Fruit fly (Drosophila melanogaster) whole organism, larva: Measurements from ENCODE around the gene CG34129.

Source experiments
- noc ChIP-seq: fragments of 200-800 bp; sonication (Bioruptor generic); optimal IDR thresholded peaks from 3 replicates; lab custom pipeline; 2019; ENCODE audit warnings: missing biosample characterization, mild to moderate bottlenecking, missing genetic modification characterization, moderate library complexity

Gene CG34129

DNA sequence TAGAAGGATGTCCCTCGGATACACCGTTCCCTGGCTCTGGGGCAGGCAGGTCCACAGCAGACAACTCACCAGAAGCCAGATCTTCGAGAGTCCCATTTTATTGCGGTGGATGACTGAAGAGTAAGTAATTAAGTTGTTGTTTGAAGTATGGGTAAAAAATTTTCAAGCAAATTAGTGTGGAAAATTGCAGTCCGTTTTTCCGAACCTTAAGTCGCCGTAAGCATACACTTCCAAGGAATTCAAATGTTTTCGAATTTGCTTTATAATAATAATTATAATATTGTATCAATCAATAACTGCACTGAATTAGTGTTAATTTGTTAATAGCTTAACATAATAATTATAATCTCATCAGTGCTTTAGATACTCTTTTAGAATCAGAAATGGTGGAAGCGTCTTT, at the start of gene CG34129:
TSS of gene CG34129 (minus strand) at position 101 of the 400 bp plus-strand sequence.
- TF ChIP-seq noc (tag; lab: Kevin White, UChicago) = no peak

DNA sequence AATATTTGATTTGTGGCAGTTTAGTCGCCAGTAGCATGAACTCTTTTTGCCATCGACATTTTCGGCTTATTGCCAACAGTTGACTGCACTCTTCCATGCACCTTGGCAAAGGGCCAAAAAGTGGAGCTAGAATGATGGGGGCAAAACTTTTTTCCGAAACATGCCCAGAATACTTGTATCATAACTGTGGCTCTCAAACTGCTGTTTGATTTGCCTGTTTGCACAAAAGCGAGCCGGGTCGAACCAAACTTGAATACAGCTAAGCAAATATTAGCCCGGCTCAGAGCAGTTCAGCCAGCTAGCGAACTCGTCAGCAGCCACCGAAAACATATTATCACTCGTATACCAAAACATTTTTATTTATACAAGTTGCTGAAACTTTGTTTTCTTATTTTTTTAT, 47.9 kb upstream of the CG34129 start:
- peak; percentile 4 for TF ChIP-seq noc (tag; lab: Kevin White, UChicago)

DNA sequence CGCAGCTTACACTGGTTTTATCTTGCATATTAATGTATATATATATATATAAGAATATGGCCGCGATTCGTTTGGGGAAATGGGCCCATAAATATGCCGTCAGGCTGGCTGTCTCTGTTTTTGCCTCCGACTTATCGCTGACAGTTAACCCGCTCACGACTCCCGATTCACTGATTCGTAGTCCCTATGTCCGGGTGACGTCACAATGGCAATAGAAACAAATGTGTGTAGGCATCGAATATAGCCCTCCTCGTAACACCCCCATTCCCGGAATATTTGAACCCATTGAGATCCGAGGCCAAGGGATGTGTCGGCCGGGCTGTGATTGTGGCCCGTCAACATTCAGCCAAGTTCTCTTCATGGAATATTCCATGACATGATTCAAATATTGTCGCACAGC, 46.5 kb upstream of the CG34129 start:
- no peak for TF ChIP-seq noc (tag; lab: Kevin White, UChicago)

DNA sequence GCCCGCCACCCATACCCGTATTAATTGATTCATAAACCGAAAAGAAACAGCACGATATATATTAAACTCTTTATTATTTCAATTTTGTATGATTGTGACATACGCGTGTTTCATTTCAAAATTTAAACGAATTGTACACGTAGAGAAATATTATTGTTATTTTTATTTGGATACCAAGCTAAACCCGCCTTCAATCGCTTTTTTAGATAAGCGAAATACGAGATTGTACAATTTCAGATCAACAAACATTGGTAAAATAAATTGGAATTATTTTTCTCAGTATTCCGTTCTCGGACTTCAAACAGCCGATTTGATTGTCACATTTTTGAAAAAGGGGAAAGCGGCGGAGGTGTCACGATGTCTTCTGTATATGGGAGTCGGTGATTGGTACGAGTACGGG, 44.0 kb upstream of the CG34129 start:
- TF ChIP-seq noc (tag; lab: Kevin White, UChicago) = peak; percentile 26

DNA sequence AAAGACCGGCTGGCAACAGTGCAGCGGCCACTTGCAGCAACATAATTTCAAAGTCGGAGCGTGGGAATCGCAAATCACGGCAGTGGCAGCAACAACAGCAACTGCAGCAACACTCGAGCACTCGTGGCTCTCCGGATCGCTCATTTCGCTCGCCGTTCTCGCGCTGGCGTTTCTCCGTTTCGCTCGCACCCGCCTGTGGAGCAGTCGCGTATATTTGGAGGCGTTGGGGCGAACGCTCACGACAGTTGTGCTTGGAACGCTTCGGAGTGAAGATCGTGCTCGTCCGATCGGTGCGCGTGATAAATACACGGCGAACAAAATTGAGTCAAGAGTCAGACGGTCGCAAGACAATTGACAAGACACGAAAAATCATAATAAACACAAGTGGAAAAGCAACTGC, 39.0 kb upstream of the CG34129 start, which contains the start of gene CG12290:
TSS of gene CG12290 (plus strand) at position 233 of the 400 bp plus-strand sequence.
- peak; percentile 4 for TF ChIP-seq noc (tag; lab: Kevin White, UChicago)

DNA sequence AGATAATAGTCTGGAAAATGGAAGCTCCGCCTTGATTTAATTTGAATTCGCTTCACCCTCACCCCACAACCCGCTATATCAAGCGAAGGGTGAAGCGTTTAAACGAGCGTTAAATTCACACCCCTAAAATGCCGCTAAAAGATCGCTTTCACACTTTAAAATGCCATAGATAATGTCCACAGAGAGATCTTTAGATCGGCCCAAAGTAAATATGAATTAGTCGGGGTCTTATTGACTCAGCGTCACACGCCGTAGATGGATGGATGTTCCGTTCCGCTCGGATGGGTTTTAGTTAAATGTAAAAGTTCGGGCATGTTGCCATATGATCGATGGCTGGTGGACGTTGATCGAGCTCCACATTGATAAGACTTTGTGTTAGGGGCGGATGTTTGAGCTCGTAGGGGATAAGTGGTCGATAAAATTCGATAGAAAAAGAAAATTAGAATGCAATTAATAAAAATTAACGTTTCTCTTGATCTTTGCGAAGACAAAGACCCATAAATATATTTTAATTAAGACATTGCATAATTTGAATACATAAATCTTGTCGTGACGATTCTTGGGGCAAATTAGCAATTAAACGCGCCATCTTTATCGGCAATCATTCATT, 37.1 kb upstream of the CG34129 start:
- peak; percentile 72 for TF ChIP-seq noc (tag; lab: Kevin White, UChicago)

DNA sequence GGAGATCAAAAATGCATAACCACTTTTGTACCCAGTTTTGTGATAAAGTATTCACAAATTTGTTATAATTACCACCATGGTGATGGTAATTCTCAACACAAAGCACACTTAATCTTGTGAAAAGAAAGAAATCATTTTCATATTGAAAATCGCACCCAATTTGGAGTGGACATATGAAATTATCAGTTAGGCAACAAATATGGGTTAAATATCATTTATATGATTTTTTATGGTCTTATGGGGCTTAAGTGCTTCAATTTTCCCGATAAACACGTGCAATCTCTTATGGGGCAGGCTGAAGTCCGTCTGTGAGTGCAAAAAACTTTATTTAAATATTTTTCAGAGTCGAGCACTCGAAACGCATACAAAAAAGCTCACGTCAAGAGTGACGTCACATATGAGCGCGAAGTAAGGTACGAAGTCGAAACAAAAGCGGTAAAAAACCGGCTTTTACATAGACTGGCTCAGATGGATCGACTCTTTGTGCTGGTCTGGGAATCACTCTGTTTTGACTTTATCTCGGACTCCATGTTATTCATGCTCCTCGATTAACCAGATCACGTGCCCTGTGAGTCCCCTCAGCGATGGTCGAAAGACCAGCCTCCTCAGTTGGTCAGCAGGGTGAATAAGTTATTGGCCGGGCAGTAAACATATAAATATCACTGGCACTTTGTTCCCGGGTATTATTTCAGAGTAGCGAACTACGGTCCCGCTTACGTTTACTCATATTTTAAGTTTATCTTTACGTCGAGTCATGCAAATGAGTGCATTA, 35.7 kb upstream of the CG34129 start:
- TF ChIP-seq noc (tag; lab: Kevin White, UChicago) = no peak

DNA sequence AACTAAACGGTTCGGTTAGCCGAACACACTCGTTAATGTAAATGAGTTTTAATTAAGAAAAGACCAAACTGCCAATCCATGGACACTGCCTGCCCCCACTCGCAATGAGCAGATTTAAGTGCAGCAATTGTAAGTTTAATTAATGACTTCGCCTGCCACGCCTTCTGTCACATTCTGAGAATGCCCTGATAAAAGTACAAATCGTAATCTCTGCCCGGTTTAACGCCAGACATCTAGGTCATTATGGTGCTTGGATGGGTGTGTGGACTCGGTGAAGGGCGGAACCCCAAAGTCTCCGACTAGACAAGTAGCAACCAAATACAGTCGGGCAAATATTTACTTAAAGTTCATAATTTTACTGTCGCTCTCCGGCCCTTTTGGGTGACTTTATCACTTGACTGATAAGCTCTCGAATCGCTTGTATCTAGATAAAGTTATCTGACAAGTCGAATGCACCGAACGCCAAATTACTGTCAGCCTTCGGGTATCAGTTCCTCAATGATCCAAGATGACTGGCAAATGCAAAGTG, 31.2 kb upstream of the CG34129 start:
- TF ChIP-seq noc (tag; lab: Kevin White, UChicago) = no peak

DNA sequence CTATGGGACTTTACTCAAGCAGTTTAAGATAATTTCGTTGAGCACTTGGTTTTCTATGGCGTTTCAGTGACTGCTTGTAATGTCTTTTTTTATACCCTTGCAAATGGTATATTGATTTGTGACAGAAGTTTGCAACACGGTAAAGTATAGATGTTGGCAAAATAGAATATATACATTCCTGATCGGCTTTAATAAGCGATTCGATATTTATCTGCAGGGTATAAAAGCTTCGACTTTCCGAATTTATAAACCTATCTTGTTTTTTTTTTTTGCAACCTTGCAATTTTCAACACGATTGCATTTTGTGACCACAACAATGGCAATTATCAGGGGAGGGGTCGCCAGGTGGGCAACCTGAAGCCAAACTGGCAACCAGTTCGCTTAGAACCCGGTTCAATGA, 23.3 kb upstream of the CG34129 start:
- no peak for TF ChIP-seq noc (tag; lab: Kevin White, UChicago)

DNA sequence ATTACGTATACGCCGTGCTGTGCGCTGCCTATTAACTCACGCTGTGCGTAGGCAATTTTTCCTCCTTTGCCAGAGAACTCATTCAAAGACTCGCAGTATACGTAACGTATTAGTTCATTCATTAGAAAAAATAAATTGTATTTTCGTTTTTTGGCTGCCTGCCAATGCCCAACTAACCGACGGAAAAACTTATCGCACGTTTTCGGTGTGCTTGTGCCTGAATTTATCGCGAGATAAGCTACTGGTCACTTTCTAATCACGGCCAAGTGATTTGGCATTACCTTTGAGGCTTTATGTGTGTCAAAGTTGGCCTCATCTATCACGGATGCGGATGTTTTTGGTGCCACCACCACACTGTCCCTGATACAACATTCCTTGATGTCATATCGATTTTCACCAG, 21.9 kb upstream of the CG34129 start:
- no peak for TF ChIP-seq noc (tag; lab: Kevin White, UChicago)

DNA sequence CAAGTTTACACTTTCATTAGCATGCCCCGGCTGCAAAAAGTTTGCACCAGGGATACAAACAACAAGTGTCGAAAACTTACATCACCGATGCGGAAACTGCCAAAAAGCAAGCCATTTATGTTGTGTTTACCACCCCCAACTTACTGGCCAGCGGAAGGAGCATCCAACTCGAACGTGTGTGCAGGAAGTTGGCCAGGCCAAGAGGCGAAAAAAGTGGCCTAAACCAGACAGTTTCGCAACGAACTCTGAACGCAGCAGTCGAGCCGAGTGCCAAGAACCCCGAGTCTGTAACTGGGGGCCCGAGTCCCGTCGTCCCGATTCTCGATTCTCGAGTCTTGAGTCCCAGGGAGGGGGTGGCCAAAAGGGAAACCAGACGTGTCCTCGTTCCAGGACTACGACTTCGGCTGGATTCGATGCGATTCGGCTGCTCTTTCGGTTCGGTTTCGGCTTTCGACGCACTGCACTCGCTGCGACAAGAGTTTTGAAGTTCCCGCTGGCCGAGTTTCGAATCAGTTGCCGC, 4.0 kb upstream of the CG34129 start:
- no peak for TF ChIP-seq noc (tag; lab: Kevin White, UChicago)

DNA sequence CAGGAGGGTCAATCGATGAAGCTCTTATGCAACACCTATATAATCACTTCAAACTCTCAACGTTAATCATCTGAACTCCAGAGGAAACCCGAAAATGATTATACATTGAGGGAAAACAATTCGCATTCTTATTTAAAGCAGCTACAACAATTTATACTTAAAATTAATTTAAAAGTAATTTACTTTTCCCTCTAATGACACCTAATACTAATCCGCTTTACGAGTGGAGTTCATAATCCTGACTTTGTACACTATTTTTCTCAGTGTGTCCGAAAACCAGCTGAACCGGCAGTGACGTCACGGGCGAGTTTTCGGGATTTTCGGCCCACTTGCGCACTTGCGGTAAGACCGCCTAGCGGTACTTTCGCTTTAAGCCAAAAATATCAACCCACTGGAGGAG, 1.3 kb upstream of the CG34129 start:
- TF ChIP-seq noc (tag; lab: Kevin White, UChicago) = no peak

DNA sequence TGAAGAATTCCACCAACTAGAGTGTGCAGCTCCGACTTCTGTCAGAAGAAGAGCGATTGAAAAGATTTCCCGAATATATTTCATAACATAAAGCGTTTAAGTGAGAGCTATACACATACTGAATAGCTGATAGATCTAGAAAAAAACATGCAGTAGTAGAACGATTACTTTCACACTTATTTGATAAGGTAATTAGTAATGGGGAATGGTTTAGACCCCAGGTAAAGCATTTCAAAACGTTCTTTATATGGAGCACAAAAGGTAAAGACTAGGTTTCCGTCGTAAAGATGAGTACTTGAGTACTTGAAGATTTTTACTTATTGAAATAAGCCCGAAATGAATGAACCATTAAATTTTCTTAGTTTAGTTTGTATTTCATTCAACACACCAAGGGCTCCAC, 1.1 kb downstream of the CG34129 start, which contains the start of gene CG34130:
TSS of gene CG34130 (minus strand) at position 101 of the 400 bp plus-strand sequence.
- TF ChIP-seq noc (tag; lab: Kevin White, UChicago) = no peak

DNA sequence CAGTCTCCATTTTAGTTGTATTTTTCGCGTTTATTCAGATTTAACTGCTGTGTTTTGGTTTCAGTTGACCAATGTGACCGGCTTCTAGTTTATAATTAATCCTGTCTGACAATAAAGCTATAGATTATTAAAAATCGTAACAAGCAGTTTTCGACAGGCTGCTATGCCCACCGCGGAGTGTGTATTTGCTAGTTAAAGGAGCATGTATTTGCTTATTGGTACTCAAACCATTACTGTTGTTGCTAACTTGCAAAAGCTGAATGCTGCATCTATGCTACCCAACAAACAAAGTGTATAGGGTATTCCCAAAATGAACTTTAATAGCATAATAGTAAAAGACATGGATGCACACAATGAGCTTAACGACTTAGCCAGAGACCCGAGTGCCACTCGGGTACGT, 2.3 kb downstream of the CG34129 start, which contains the start of gene CG6073:
TSS of gene CG6073 (minus strand) at position 100 of the 400 bp plus-strand sequence.
- TF ChIP-seq noc (tag; lab: Kevin White, UChicago) = no peak

DNA sequence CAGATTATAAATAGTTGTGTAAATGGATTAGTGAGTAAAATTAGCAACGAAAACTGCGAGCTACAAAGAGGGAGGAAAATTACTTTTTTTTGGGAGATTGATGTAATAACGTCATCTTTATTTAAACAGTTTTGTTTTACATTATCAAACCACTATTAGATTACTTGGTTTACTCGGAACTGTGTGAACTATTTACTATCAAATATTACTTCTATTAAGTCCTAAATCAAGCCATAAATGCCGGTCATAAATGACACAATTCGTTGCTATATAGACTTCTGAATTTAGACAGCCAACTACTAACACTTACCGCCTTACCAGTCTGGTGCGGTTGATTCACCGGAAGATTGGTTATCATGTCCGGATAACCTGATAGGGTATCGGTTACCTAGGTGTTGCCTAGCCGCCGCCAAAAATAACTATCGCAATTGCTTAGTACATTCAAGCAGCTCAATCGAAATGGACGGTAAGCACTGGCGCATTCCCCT, 5.8 kb downstream of the CG34129 start, which contains the start of gene CG31086:
TSS of gene CG31086 (plus strand) at position 51 of the 488 bp plus-strand sequence.
- TF ChIP-seq noc (tag; lab: Kevin White, UChicago) = peak; percentile 85

DNA sequence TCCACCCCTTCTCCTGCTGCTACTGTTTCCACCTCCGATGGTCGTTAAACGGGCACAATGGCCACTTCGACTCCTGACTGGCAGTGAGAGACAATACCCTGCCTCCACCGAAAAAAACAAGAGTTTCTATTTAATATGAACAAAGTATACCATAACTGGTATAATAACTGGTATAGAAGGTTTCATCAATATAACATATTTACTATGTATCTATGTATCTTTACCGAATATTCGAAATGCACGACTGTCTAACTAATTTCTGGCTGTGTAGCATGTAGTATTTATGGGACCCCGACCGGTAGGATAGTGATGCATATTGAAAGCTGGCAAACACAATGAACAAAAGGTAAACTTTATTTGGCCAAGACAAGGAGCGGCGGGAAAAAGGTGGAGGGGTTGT, 9.0 kb downstream of the CG34129 start:
- no peak for TF ChIP-seq noc (tag; lab: Kevin White, UChicago)
